ENCODE assay signal across 6 fruit fly cellular contexts in the genomic region with DNA sequence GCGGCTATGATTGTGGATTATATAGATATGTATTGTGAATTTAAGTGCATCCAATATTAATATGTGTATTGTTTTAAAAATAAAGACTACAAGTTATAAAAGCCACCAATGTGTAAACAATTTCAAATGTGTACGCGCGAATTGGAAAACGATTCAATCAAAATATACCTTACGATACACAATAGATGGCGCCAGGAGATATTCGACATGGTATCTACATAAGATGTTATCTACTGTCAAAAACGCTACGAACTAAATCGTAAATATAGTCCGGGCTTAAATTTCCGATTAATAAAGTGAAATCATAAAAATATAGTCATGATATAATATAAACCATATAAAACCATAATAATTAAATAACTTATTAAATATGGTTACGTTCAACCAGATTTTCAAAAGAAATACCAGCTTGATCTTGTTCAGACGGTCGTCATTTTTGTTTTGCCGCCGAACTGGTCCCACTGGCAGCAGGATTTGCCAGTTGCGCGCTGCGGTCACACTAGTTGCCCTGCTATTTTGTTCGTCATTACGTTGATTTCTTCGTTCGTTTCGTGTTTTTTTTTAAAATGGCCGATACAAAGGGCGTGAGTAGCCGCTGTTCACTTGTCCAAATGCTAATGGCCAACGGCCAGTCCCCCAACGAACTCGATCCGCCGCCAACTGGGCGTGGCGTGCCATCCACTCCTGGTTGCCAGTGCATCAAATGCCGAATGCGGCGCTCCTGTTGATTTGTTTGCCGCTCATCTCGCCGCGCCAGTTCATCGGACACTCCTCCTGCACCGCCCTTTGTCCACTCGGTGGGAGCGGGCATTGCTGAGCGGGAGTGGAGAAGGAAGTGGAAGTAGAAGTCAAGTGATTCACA.
TF ChIP-seq lines count a peak whose summit lies in the region.

A gene (plus strand): TSS at position 477 of the 862 bp plus-strand sequence.

- TF ChIP-seq CTCF in S2 (optimal IDR thresholded peaks at IDR 0.05; lab: Kevin White, UChicago), result peak; percentile 52 to 86
- peak; percentile 95 for TF ChIP-seq CTCF in whole organism, embryonic (GFP tag; optimal IDR thresholded peaks at IDR 0.05; lab: Kevin White, UChicago)

TF ChIP-seq in whole organism, adult, 20 proteins besides CTCF, POLR2A, EP300 and RAD21:
- TF ChIP-seq CG11617 (GFP tag; optimal IDR thresholded peaks at IDR 0.05; lab: Kevin White, UChicago) (peak; percentile 45), CG14711 (tag; optimal IDR thresholded peaks at IDR 0.05; lab: Kevin White, UChicago) (peak; percentile 3), CG33017 (tag; optimal IDR thresholded peaks at IDR 0.05; lab: Kevin White, UChicago) (no peak), Mnt (GFP tag; optimal IDR thresholded peaks at IDR 0.05; lab: Kevin White, UChicago) (peak; percentile 39), CG1620 (GFP tag; optimal IDR thresholded peaks at IDR 0.05; lab: Kevin White, UChicago) (peak; percentile 0)

TF ChIP-seq in whole organism, embryonic, 481 proteins besides CTCF, POLR2A, EP300 and RAD21 (continues in another document):
- TF ChIP-seq CG9437 (GFP tag; optimal IDR thresholded peaks at IDR 0.05; lab: Kevin White, UChicago) (peak; percentile 46), ind (GFP tag; optimal IDR thresholded peaks at IDR 0.05; lab: Kevin White, UChicago) (no peak), phol (tag; optimal IDR thresholded peaks at IDR 0.05; lab: Kevin White, UChicago) (peak; percentile 48), E2f2 (GFP tag; IDR thresholded peaks at IDR 0.05; lab: Robert Waterston, UW) (peak; percentile 83), nom (GFP tag; optimal IDR thresholded peaks at IDR 0.05; lab: Kevin White, UChicago) (peak; percentile 56), hkb (optimal IDR thresholded peaks at IDR 0.05; lab: Kevin White, UChicago) (peak; percentile 35), hkb (GFP tag; IDR thresholded peaks at IDR 0.05; lab: Robert Waterston, UW) (no peak), trem (tag; optimal IDR thresholded peaks at IDR 0.05; lab: Kevin White, UChicago) (peak; percentile 63), CG16813 (GFP tag; IDR thresholded peaks at IDR 0.05; lab: Robert Waterston, UW; ENCODE audit: partially characterized antibody) (no peak), pnt (GFP tag; optimal IDR thresholded peaks at IDR 0.05; lab: Kevin White, UChicago) (no peak), nmo (GFP tag; optimal IDR thresholded peaks at IDR 0.05; lab: Kevin White, UChicago) (peak; percentile 50), CG4617 (GFP tag; optimal IDR thresholded peaks at IDR 0.05; lab: Kevin White, UChicago; ENCODE audit: borderline replicate concordance) (peak; percentile 52), CG6854 (GFP tag; optimal IDR thresholded peaks at IDR 0.05; lab: Kevin White, UChicago) (no peak), CkIIα-i1 (GFP tag; IDR thresholded peaks at IDR 0.05; lab: Robert Waterston, UW) (no peak), fd96Cb (tag; optimal IDR thresholded peaks at IDR 0.05; lab: Kevin White, UChicago) (no peak), Asciz (GFP tag; optimal IDR thresholded peaks at IDR 0.05; lab: Kevin White, UChicago) (no peak), insv (GFP tag; optimal IDR thresholded peaks at IDR 0.05; lab: Kevin White, UChicago) (peak in 1 of 2 experiments; percentile 42), CG30020 (tag; optimal IDR thresholded peaks at IDR 0.05; lab: Kevin White, UChicago) (peak; percentile 8)

TF ChIP-seq in whole organism, prepupa, 60 proteins besides CTCF, POLR2A, EP300 and RAD21 (continues in another document):
- TF ChIP-seq CG15336 (GFP tag; IDR thresholded peaks at IDR 0.05; lab: Robert Waterston, UW), result 0 out of 2 replicates have a peak, but pooled peaks have one; percentile 16
- TF ChIP-seq CG6854 (GFP tag; optimal IDR thresholded peaks at IDR 0.05; lab: Kevin White, UChicago), result peak; percentile 49
- no peak for TF ChIP-seq CG1621 (tag; optimal IDR thresholded peaks at IDR 0.05; lab: Kevin White, UChicago)
- TF ChIP-seq Eip78C (GFP tag; lab: Kevin White, UChicago), result peak; percentile 64
- no peak for TF ChIP-seq Sox102F (GFP tag; optimal IDR thresholded peaks at IDR 0.05; lab: Kevin White, UChicago)
- no peak for TF ChIP-seq CG8632 (GFP tag; optimal IDR thresholded peaks at IDR 0.05; lab: Kevin White, UChicago)
- TF ChIP-seq ss (GFP tag; optimal IDR thresholded peaks at IDR 0.05; lab: Kevin White, UChicago), result no peak
- TF ChIP-seq CG31627 (GFP tag; optimal IDR thresholded peaks at IDR 0.05; lab: Kevin White, UChicago), result no peak
- TF ChIP-seq CG6808 (GFP tag; optimal IDR thresholded peaks at IDR 0.05; lab: Kevin White, UChicago), result peak; percentile 4
- no peak for TF ChIP-seq Smox (GFP tag; optimal IDR thresholded peaks at IDR 0.05; lab: Kevin White, UChicago)
- TF ChIP-seq CG11294 (GFP tag; IDR thresholded peaks at IDR 0.05; lab: Robert Waterston, UW), result no peak
- no peak for TF ChIP-seq CG9139 (GFP tag; optimal IDR thresholded peaks at IDR 0.05; lab: Kevin White, UChicago)
- TF ChIP-seq Hr4 (GFP tag; optimal IDR thresholded peaks at IDR 0.05; lab: Kevin White, UChicago), result no peak
- no peak for TF ChIP-seq CG11762 (GFP tag; optimal IDR thresholded peaks at IDR 0.05; lab: Kevin White, UChicago; ENCODE audit: insufficient read depth)
- TF ChIP-seq Sox14 (GFP tag; optimal IDR thresholded peaks at IDR 0.05; lab: Kevin White, UChicago), result peak; percentile 87
- TF ChIP-seq cyc (GFP tag; optimal IDR thresholded peaks at IDR 0.05; lab: Kevin White, UChicago), result no peak
- no peak for TF ChIP-seq CG6792 (GFP tag; optimal IDR thresholded peaks at IDR 0.05; lab: Kevin White, UChicago)
- no peak for TF ChIP-seq eg (GFP tag; IDR thresholded peaks at IDR 0.05; lab: Robert Waterston, UW)
- TF ChIP-seq lz (GFP tag; optimal IDR thresholded peaks at IDR 0.05; lab: Kevin White, UChicago), result no peak
- TF ChIP-seq fkh (GFP tag; optimal IDR thresholded peaks at IDR 0.05; lab: Kevin White, UChicago), result peak; percentile 72

TF ChIP-seq in whole organism, pupa, 21 proteins besides CTCF, POLR2A, EP300 and RAD21:
- no peak for TF ChIP-seq CG13204 (GFP tag; optimal IDR thresholded peaks at IDR 0.05; lab: Kevin White, UChicago)
- 0 out of 3 replicates have a peak, but pooled peaks have one; percentile 19 for TF ChIP-seq CG4496 (GFP tag; IDR thresholded peaks at IDR 0.05; lab: Robert Waterston, UW)
- TF ChIP-seq CG8301 (tag; optimal IDR thresholded peaks at IDR 0.05; lab: Kevin White, UChicago), result no peak
- TF ChIP-seq EcR (GFP tag; optimal IDR thresholded peaks at IDR 0.05; lab: Kevin White, UChicago), result peak; percentile 55

TF ChIP-seq in whole organism, wandering third instar larva, 38 proteins besides CTCF, POLR2A, EP300 and RAD21:
- no peak for TF ChIP-seq rgr (GFP tag; optimal IDR thresholded peaks at IDR 0.05; lab: Kevin White, UChicago)
- TF ChIP-seq Rel (GFP tag; optimal IDR thresholded peaks at IDR 0.05; lab: Kevin White, UChicago), result no peak
- TF ChIP-seq Rel (tag; optimal IDR thresholded peaks at IDR 0.05; lab: Kevin White, UChicago), result peak; percentile 25
- TF ChIP-seq Sp1 (GFP tag; optimal IDR thresholded peaks at IDR 0.05; lab: Kevin White, UChicago), result peak; percentile 27
- peak; percentile 31 for TF ChIP-seq Myc (optimal IDR thresholded peaks at IDR 0.05; lab: Kevin White, UChicago)
- no peak for TF ChIP-seq Vsx2 (GFP tag; optimal IDR thresholded peaks at IDR 0.05; lab: Kevin White, UChicago; ENCODE audit: partially characterized antibody)
- no peak for TF ChIP-seq usp (GFP tag; optimal IDR thresholded peaks at IDR 0.05; lab: Kevin White, UChicago)
- TF ChIP-seq jim (GFP tag; optimal IDR thresholded peaks at IDR 0.05; lab: Kevin White, UChicago), result no peak
